Worm (Caenorhabditis elegans) whole organism, midembryonic: Measurements from ENCODE around the gene K02E7.7.

Experiments used
- T22C8.4 ChIP-seq: fragments of 200-800 bp; sonication (Bioruptor generic); IDR thresholded peaks from 2 replicates; pipeline ENCODE4 v1.3.6; 2022; ENCODE audit warnings: missing genetic modification characterization, missing compliant biosample characterization
- cog-1 ChIP-seq: sonication (generic microtip); optimal IDR thresholded peaks from 2 replicates; lab custom pipeline; 2016; ENCODE audit warnings: missing genetic modification characterization, missing compliant biosample characterization
- flt-1 ChIP-seq: fragments of 200-800 bp; sonication (Bioruptor generic); IDR thresholded peaks from 2 replicates; pipeline ENCODE4 v1.3.6; 2022; ENCODE audit warnings: missing genetic modification characterization, missing compliant biosample characterization
- klf-2 ChIP-seq: fragments of 200-800 bp; sonication (Bioruptor generic); conservative IDR thresholded peaks from 2 replicates; pipeline ENCODE4 v1.3.6; 2022; ENCODE audit warnings: missing genetic modification reagents, missing genetic modification characterization, missing compliant biosample characterization
- med-1 ChIP-seq: sonication (generic microtip); optimal IDR thresholded peaks from 2 replicates; lab custom pipeline; 2017; ENCODE audit warnings: missing genetic modification characterization, mild to moderate bottlenecking, missing compliant biosample characterization, antibody characterized with exemption, missing genetic modification reagents; ENCODE audit not compliant: insufficient read depth
- ref-1 ChIP-seq: fragments of 200-800 bp; sonication (Bioruptor generic); conservative IDR thresholded peaks from 2 replicates; pipeline ENCODE4 v1.3.6; 2022; ENCODE audit warnings: missing genetic modification reagents, missing genetic modification characterization, missing compliant biosample characterization
- tab-1 ChIP-seq: fragments of 200-800 bp; sonication (Bioruptor generic); IDR thresholded peaks from 2 replicates; pipeline ENCODE4 v1.3.6; 2022; ENCODE audit warnings: missing genetic modification characterization, missing compliant biosample characterization
- ztf-23 ChIP-seq: fragments of 200-800 bp; sonication (Bioruptor generic); IDR thresholded peaks from 2 replicates; pipeline ENCODE4 v1.3.6; 2022; ENCODE audit warnings: missing genetic modification reagents, missing genetic modification characterization, missing compliant biosample characterization
- ztf-29 ChIP-seq: fragments of 200-800 bp; sonication (Bioruptor generic); IDR thresholded peaks from 2 replicates; pipeline ENCODE4 v1.3.6; 2022; ENCODE audit warnings: missing genetic modification reagents, missing genetic modification characterization, missing compliant biosample characterization

DNA sequence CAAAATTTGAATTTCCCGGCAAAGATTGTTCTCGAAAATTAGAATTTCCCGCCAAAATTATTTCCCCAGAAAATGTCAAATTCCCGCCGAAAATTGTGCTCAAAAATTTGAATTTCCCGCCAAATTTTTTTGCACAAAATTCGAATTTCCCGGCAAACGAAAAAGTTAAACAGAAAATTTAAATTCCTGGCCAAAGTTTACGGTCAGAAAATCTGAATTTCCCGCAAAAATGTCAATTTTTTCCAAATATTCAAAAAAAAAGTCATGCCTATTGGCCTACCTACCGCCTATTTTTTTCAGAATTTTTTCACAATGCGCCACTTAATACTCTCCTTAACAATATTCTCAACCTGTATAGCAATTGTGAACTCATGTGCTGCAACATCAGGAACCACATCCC is 28.0 kb downstream of the K02E7.7 start, which contains the start of gene K02E7.1:
- TF ChIP-seq tab-1 (GFP tag; lab: Robert Waterston, UW) (no peak), ref-1 (GFP tag; lab: Robert Waterston, UW) (no peak), flt-1 (GFP tag; lab: Robert Waterston, UW) (no peak), ztf-29 (GFP tag; lab: Robert Waterston, UW) (no peak), klf-2 (GFP tag; lab: Robert Waterston, UW) (no peak), ztf-23 (GFP tag; lab: Robert Waterston, UW) (no peak), cog-1 (tag; lab: Kevin White, UChicago) (no peak), med-1 (GFP tag; lab: Kevin White, UChicago) (no peak), T22C8.4 (GFP tag; lab: Robert Waterston, UW) (no peak)
